Worm (Caenorhabditis elegans) whole organism, L4/young adult: ENCODE data around the gene srj-39.

ENCODE experiments used
- W03F9.2 ChIP-seq: fragments of 150-350 bp; optimal IDR thresholded peaks from 2 replicates; lab custom pipeline; 2014; ENCODE audit warnings: missing biosample characterization, missing genetic modification characterization
- dao-5 ChIP-seq: sonication (generic microtip); optimal IDR thresholded peaks from 2 replicates; lab custom pipeline; 2016; ENCODE audit warnings: missing genotype, missing genetic modification characterization, moderate library complexity, missing compliant biosample characterization
- him-1 ChIP-seq: sonication (generic microtip); optimal IDR thresholded peaks from 2 replicates; lab custom pipeline; 2016; ENCODE audit warnings: missing genotype, missing genetic modification reagents, missing genetic modification characterization, missing compliant biosample characterization

DNA sequence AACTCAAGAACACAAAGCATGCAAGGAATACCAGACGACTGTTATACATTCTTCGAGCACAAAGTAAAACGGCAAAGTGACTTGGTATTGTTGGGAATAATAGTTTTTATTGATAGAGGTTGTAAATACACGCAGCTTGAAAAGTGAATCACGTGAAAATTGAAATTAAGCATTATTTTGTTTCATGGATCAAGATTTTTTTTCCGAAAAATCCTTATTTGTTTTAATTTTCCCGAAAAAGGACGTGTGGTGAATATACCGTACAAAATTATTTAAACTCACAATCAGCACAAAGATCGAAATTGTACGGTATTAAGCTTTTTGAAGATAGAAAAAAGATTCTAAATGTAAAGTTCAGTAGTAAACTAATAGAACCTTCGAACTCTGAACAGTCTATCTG, 5.5 kb downstream of the srj-39 start, which contains the start of gene clc-18:
- TF ChIP-seq him-1 (tag; lab: Kevin White, UChicago) (no peak), W03F9.2 (no peak), dao-5 (tag; lab: Kevin White, UChicago) (no peak)
